Worm (Caenorhabditis elegans) whole organism, mixed stage, embryonic: Measurements from ENCODE around the gene ztf-25.
"Not testable (repeated sequence)": the region's sequence is repeated elsewhere in the genome, so short reads cannot be mapped to it uniquely, and the experiment has no call there.

Source experiments
- M03D4.4 ChIP-seq: sonication (generic microtip); optimal IDR thresholded peaks from 2 replicates; lab custom pipeline; 2017; ENCODE audit warnings: mild to moderate bottlenecking, missing genetic modification characterization, missing compliant biosample characterization
- bed-3 ChIP-seq: fragments of 200-800 bp; sonication (Bioruptor generic); optimal IDR thresholded peaks from 3 replicates; lab custom pipeline; 2018; ENCODE audit warnings: mild to moderate bottlenecking, missing genetic modification characterization, moderate library complexity, missing compliant biosample characterization
- ceh-39 ChIP-seq: fragments of 150-350 bp; optimal IDR thresholded peaks from 2 replicates; lab custom pipeline; 2014; ENCODE audit warnings: missing biosample characterization, missing genetic modification characterization
- ceh-43 ChIP-seq: fragments of 200-800 bp; sonication (Bioruptor generic); optimal IDR thresholded peaks from 2 replicates; lab custom pipeline; 2018; ENCODE audit warnings: mild to moderate bottlenecking, missing genetic modification characterization, moderate library complexity, missing compliant biosample characterization
- ceh-83 ChIP-seq: fragments of 200-800 bp; sonication (Bioruptor generic); optimal IDR thresholded peaks from 2 replicates; lab custom pipeline; 2018; ENCODE audit warnings: mild to moderate bottlenecking, missing genetic modification characterization, missing compliant biosample characterization
- ces-1 ChIP-seq: fragments of 150-350 bp; optimal IDR thresholded peaks from 2 replicates; lab custom pipeline; 2014; ENCODE audit warnings: missing biosample characterization, missing genetic modification reagents, missing genetic modification characterization
- drap-1 ChIP-seq: fragments of 200-800 bp; sonication (Bioruptor generic); optimal IDR thresholded peaks from 3 replicates; lab custom pipeline; 2018; ENCODE audit warnings: mild to moderate bottlenecking, missing genetic modification characterization, missing compliant biosample characterization
- elt-1 ChIP-seq: sonication (generic microtip); optimal IDR thresholded peaks from 2 replicates; lab custom pipeline; 2017; ENCODE audit warnings: missing genetic modification characterization, mild to moderate bottlenecking, missing compliant biosample characterization, antibody characterized with exemption, moderate library complexity, borderline replicate concordance; ENCODE audit not compliant: insufficient read depth
- flh-1 ChIP-seq: fragments of 200-800 bp; sonication (Bioruptor generic); optimal IDR thresholded peaks from 2 replicates; lab custom pipeline; 2018; ENCODE audit warnings: mild to moderate bottlenecking, missing genetic modification characterization, moderate library complexity, missing compliant biosample characterization
- ham-2 ChIP-seq: fragments of 200-800 bp; sonication (Bioruptor generic); optimal IDR thresholded peaks from 2 replicates; lab custom pipeline; 2018; ENCODE audit warnings: mild to moderate bottlenecking, missing genetic modification characterization, missing compliant biosample characterization
- hlh-1 ChIP-seq: fragments of 150-350 bp; optimal IDR thresholded peaks from 2 replicates; lab custom pipeline; 2014; ENCODE audit warnings: missing biosample characterization, missing genetic modification reagents, missing genetic modification characterization
- lin-13 ChIP-seq: fragments of 150-350 bp; optimal IDR thresholded peaks from 2 replicates; lab custom pipeline; 2014; ENCODE audit warnings: missing biosample characterization, missing genetic modification characterization
- lsy-2 ChIP-seq: fragments of 150-350 bp; optimal IDR thresholded peaks from 2 replicates; lab custom pipeline; 2014; ENCODE audit warnings: missing biosample characterization, missing genetic modification characterization
- mab-5 ChIP-seq: fragments of 150-350 bp; optimal IDR thresholded peaks from 2 replicates; lab custom pipeline; 2014; ENCODE audit warnings: missing biosample characterization, missing genetic modification characterization
- mep-1 ChIP-seq: fragments of 150-350 bp; optimal IDR thresholded peaks from 2 replicates; lab custom pipeline; 2017; ENCODE audit warnings: missing biosample characterization, missing genetic modification reagents, missing genetic modification characterization, inconsistent platforms
- mls-2 ChIP-seq: sonication (generic microtip); optimal IDR thresholded peaks from 2 replicates; lab custom pipeline; 2016; ENCODE audit warnings: mild to moderate bottlenecking, missing genetic modification characterization, moderate library complexity, missing compliant biosample characterization
- nhr-12 ChIP-seq: fragments of 150-350 bp; optimal IDR thresholded peaks from 2 replicates; lab custom pipeline; 2014; ENCODE audit warnings: missing biosample characterization, missing genetic modification characterization
- nhr-2 ChIP-seq: fragments of 150-350 bp; optimal IDR thresholded peaks from 2 replicates; lab custom pipeline; 2014; ENCODE audit warnings: missing biosample characterization, missing genetic modification characterization
- nhr-237 ChIP-seq: fragments of 150-350 bp; optimal IDR thresholded peaks from 2 replicates; lab custom pipeline; 2014; ENCODE audit warnings: missing biosample characterization, missing genetic modification characterization
- nhr-28 ChIP-seq: fragments of 150-350 bp; optimal IDR thresholded peaks from 2 replicates; lab custom pipeline; 2014; ENCODE audit warnings: missing biosample characterization, missing genetic modification characterization
- nhr-76 ChIP-seq: sonication (generic microtip); optimal IDR thresholded peaks from 2 replicates; lab custom pipeline; 2017; ENCODE audit warnings: missing biosample characterization, missing genetic modification characterization
- pha-4 ChIP-seq: fragments of 150-350 bp; optimal IDR thresholded peaks from 2 replicates; lab custom pipeline; 2018; ENCODE audit warnings: missing biosample characterization, missing genetic modification reagents, missing genetic modification characterization
- sem-2 ChIP-seq: fragments of 200-800 bp; sonication (Bioruptor generic); optimal IDR thresholded peaks from 2 replicates; lab custom pipeline; 2018; ENCODE audit warnings: mild to moderate bottlenecking, missing genetic modification characterization, missing compliant biosample characterization
- snpc-4 ChIP-seq: fragments of 150-350 bp; optimal IDR thresholded peaks from 2 replicates; lab custom pipeline; 2014; ENCODE audit warnings: missing biosample characterization, missing genetic modification characterization
- sptf-1 ChIP-seq: sonication (generic microtip); optimal IDR thresholded peaks from 2 replicates; lab custom pipeline; 2017; ENCODE audit warnings: mild to moderate bottlenecking, missing genetic modification characterization, moderate library complexity, missing compliant biosample characterization
- tbx-8 ChIP-seq: fragments of 200-800 bp; sonication (Bioruptor generic); optimal IDR thresholded peaks from 2 replicates; lab custom pipeline; 2018; ENCODE audit warnings: mild to moderate bottlenecking, missing genetic modification characterization, moderate library complexity, missing compliant biosample characterization
- unc-120 ChIP-seq: sonication (generic microtip); optimal IDR thresholded peaks from 2 replicates; lab custom pipeline; 2017; ENCODE audit warnings: missing genetic modification characterization, missing compliant biosample characterization; ENCODE audit not compliant: poor library complexity, severe bottlenecking
- unc-39 ChIP-seq: fragments of 150-350 bp; optimal IDR thresholded peaks from 2 replicates; lab custom pipeline; 2014; ENCODE audit warnings: missing biosample characterization, missing genetic modification characterization
- unc-62 ChIP-seq: fragments of 150-350 bp; optimal IDR thresholded peaks from 2 replicates; lab custom pipeline; 2014; ENCODE audit warnings: missing biosample characterization, missing genetic modification reagents, missing genetic modification characterization
- zip-8 ChIP-seq: fragments of 150-350 bp; optimal IDR thresholded peaks from 2 replicates; lab custom pipeline; 2014; ENCODE audit warnings: missing biosample characterization, missing genetic modification characterization

ztf-25 gene

DNA sequence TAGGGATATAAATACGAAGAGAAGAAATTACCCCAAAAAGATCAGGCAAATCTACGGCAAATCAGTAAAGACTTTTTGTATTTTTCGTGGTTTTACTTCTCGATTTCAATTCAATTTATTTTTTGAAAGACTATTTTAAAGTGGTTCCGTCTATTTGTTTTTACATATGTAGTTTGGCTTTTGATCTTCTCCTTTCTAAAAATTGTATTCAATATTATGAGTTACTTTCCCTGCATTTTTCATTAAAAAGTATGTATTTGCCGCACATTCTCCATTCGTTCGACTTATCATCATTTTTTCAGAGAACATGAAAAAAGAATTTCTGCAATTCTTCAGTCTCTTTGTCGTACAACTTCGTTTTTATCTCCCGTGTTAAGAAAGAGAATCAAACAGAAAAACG, 34.8 kb upstream of the ztf-25 start, which contains the start of gene C38D9.2:
C38D9.2 (plus strand) TSS at position 301 of the 400 bp plus-strand sequence.
- TF ChIP-seq drap-1 (GFP tag; lab: Kevin White, UChicago) = no peak
- no peak for TF ChIP-seq hlh-1 (tag; lab: Kevin White, UChicago)
- TF ChIP-seq unc-62 (GFP tag; lab: Kevin White, UChicago) = no peak
- no peak for TF ChIP-seq nhr-12 (tag; lab: Kevin White, UChicago)
- TF ChIP-seq sem-2 = no peak
- no peak for TF ChIP-seq mls-2 (tag; lab: Kevin White, UChicago)
- no peak for TF ChIP-seq unc-120 (tag; lab: Kevin White, UChicago)
- no peak for TF ChIP-seq ces-1
- no peak for TF ChIP-seq lin-13
- no peak for TF ChIP-seq ceh-83 (GFP tag; lab: Kevin White, UChicago)
- no peak for TF ChIP-seq M03D4.4 (tag; lab: Kevin White, UChicago)
- TF ChIP-seq nhr-237 (tag; lab: Kevin White, UChicago) = no peak

DNA sequence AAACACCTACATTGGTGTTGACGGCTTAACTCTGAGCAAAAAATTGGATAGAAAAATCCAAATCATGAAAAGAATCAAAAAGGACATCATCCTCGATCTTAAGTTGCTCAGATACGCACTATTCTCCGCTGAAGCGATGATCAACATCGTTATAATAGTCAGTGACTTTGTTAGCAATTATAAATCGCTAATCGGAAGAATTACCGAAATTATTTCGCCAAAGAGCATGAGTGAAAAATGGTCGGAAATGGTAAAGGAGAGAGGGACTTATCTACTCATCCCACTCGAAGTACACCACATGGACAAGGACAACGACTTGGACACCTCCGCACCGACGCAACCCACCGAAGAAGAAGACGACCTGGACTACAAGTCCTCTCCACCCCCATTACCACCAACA, 21.6 kb upstream of the ztf-25 start:
- TF ChIP-seq lsy-2 (no peak), mab-5 (tag; lab: Kevin White, UChicago) (no peak), nhr-2 (tag; lab: Kevin White, UChicago) (no peak), unc-62 (GFP tag; lab: Kevin White, UChicago) (no peak), ham-2 (GFP tag; lab: Kevin White, UChicago) (no peak), snpc-4 (no peak), nhr-237 (tag; lab: Kevin White, UChicago) (no peak), sem-2 (no peak), unc-39 (tag; lab: Kevin White, UChicago) (no peak), zip-8 (tag; lab: Kevin White, UChicago) (no peak), flh-1 (no peak), ceh-39 (tag; lab: Kevin White, UChicago) (no peak), drap-1 (GFP tag; lab: Kevin White, UChicago) (no peak), nhr-28 (tag; lab: Kevin White, UChicago) (no peak), unc-120 (tag; lab: Kevin White, UChicago) (no peak)

DNA sequence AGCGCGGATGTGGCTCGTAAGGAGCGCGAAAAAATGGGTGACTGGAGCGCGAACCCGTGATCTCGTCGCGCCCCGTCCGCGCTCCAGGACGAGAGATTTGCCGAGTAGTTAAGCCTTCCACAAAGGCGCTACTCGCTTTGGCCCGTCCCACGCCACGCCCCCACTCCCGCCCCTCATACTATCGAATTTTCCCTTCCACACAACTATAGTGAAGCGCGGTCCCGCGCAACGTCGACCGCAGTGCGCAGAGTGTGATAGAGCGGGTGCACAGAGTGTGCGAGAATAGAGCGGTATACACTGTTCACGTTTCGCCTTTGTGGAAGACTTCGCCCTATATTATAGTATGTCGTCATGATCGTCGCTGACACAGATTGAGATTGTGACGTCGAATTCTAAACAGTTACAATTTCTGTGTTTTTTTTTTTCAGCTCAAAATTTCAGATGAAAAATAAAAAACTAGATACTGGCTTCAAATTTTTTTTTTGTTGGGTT, 17.2 kb upstream of the ztf-25 start, which contains the start of gene fbxa-133:
fbxa-133 (plus strand) TSS at position 442 of the 492 bp plus-strand sequence.
- TF ChIP-seq snpc-4; mep-1 (tag; lab: Kevin White, UChicago); nhr-76 (tag; lab: Kevin White, UChicago): not testable (repeated sequence)
- TF ChIP-seq, all 35 proteins: peak for 0; not testable (repeated sequence) for 35

DNA sequence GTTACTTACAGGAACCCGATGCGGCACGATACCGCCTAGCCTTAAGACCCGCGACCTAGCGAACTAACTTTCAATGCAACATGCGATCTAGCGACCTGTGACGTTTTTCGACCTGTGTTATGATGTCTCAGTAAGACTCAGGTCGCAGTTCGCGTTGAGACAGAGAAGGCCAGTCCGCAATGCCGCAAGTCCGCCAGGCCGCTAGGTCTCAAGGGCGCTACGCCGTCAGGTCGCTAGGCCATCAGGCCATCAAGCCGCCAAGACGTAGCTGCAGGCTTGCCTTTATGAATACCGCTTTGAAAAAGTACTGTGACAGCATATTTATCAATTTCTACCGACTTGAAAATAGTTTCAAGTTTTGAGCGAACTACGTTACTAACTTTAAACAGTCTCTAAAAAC, 5.9 kb upstream of the ztf-25 start:
- TF ChIP-seq M03D4.4 (tag; lab: Kevin White, UChicago) (no peak), ceh-39 (tag; lab: Kevin White, UChicago) (no peak), nhr-237 (tag; lab: Kevin White, UChicago) (no peak), flh-1 (no peak), bed-3 (GFP tag; lab: Kevin White, UChicago) (no peak), nhr-2 (tag; lab: Kevin White, UChicago) (no peak), ces-1 (no peak), lin-13 (no peak), mab-5 (tag; lab: Kevin White, UChicago) (no peak), nhr-76 (tag; lab: Kevin White, UChicago) (no peak), ceh-43 (GFP tag; lab: Kevin White, UChicago) (no peak), unc-62 (GFP tag; lab: Kevin White, UChicago) (no peak), unc-39 (tag; lab: Kevin White, UChicago) (no peak), snpc-4 (no peak), ham-2 (GFP tag; lab: Kevin White, UChicago) (no peak), unc-120 (tag; lab: Kevin White, UChicago) (no peak), pha-4 (tag; lab: Kevin White, UChicago) (no peak), sptf-1 (no peak), mep-1 (tag; lab: Kevin White, UChicago) (no peak)

DNA sequence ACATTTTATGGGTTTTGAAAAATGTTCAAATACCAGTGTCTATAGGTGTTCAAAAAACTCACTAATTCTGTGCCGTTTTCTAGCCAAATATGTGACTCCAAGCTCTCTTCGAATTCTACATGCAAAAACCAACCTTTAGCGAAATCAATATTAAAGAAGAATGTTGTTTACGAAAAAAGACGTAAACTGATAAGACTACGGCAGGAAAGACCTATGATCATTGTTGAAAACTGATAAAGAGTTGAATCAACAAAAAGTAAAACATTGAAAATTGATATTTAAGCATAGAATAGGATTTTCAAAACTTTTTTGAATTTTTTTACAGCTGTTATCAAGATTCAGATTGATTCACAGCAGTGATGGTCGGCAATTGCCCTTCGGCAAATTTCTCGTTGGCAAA, 2.8 kb upstream of the ztf-25 start, which contains the start of gene Y6G8.2:
Y6G8.2 (minus strand) TSS at position 147 of the 400 bp plus-strand sequence.
- TF ChIP-seq unc-62 (GFP tag; lab: Kevin White, UChicago) (no peak), nhr-28 (tag; lab: Kevin White, UChicago) (no peak), tbx-8 (GFP tag; lab: Kevin White, UChicago) (no peak), nhr-12 (tag; lab: Kevin White, UChicago) (no peak), elt-1 (tag; lab: Kevin White, UChicago) (no peak), unc-39 (tag; lab: Kevin White, UChicago) (no peak)
